Fruit fly (Drosophila melanogaster) whole organism, wandering third instar larva: ENCODE results near the gene CG11790.

Source experiments
- Abd-B ChIP-seq: fragments of >200 bp; optimal IDR thresholded peaks from 2 replicates; lab custom pipeline; 2017; ENCODE audit warnings: missing biosample characterization, missing genetic modification characterization
- CG32264 ChIP-seq: fragments of 200-800 bp; sonication (Bioruptor generic); optimal IDR thresholded peaks from 2 replicates; lab custom pipeline; 2016; ENCODE audit warnings: missing biosample characterization, missing genetic modification characterization
- CG9705 ChIP-seq: fragments of 200-800 bp; sonication (Bioruptor generic); optimal IDR thresholded peaks from 2 replicates; lab custom pipeline; 2018; ENCODE audit warnings: missing biosample characterization, mild to moderate bottlenecking, missing genetic modification characterization
- CrebA ChIP-seq: fragments of 200-800 bp; sonication (Bioruptor generic); optimal IDR thresholded peaks from 2 replicates; lab custom pipeline; 2016; ENCODE audit warnings: missing biosample characterization, mild to moderate bottlenecking, missing genetic modification characterization, borderline replicate concordance
- Dfd ChIP-seq: fragments of >200 bp; optimal IDR thresholded peaks from 2 replicates; lab custom pipeline; 2017; ENCODE audit warnings: missing biosample characterization, missing genetic modification characterization
- Dif ChIP-seq: fragments of 200-275, 200-300 bp; sonication (Bioruptor generic); optimal IDR thresholded peaks from 2 replicates; lab custom pipeline; 2018; ENCODE audit warnings: missing biosample characterization, missing genetic modification characterization; ENCODE audit not compliant: partially characterized antibody
- GATAd ChIP-seq: sonication (Bioruptor generic); optimal IDR thresholded peaks from 2 replicates; lab custom pipeline; 2016; ENCODE audit warnings: missing biosample characterization, missing genetic modification characterization
- HLH106 ChIP-seq: fragments of 200-800 bp; optimal IDR thresholded peaks from 3 replicates; lab custom pipeline; 2019; ENCODE audit warnings: missing biosample characterization, mild to moderate bottlenecking, missing genetic modification characterization, moderate library complexity
- Hnf4 ChIP-seq: fragments of 200-800 bp; sonication (Bioruptor generic); optimal IDR thresholded peaks from 2 replicates; lab custom pipeline; 2016; ENCODE audit warnings: missing biosample characterization, mild to moderate bottlenecking, missing genetic modification characterization
- Hr78 ChIP-seq: fragments of >200 bp; optimal IDR thresholded peaks from 2 replicates; lab custom pipeline; 2017; ENCODE audit warnings: missing biosample characterization, missing genetic modification characterization
- Hr83 ChIP-seq: fragments of 200-300 bp; sonication (Bioruptor generic); optimal IDR thresholded peaks from 2 replicates; lab custom pipeline; 2016; ENCODE audit warnings: missing biosample characterization, mild to moderate bottlenecking, missing genetic modification characterization, moderate library complexity; ENCODE audit not compliant: poor library complexity, severe bottlenecking
- Jra ChIP-seq: sonication (Bioruptor generic); optimal IDR thresholded peaks from 2 replicates; lab custom pipeline; 2016; ENCODE audit warnings: missing biosample characterization, missing genetic modification characterization
- Mio ChIP-seq: sonication (Bioruptor generic); optimal IDR thresholded peaks from 2 replicates; lab custom pipeline; 2016; ENCODE audit warnings: missing biosample characterization, missing genetic modification characterization
- Myc ChIP-seq: fragments of >200 bp; optimal IDR thresholded peaks from 2 replicates; lab custom pipeline; 2017
- OdsH ChIP-seq: fragments of 200-800 bp; sonication (Bioruptor generic); optimal IDR thresholded peaks from 2 replicates; lab custom pipeline; 2016; ENCODE audit warnings: missing biosample characterization, mild to moderate bottlenecking, missing genetic modification characterization
- Rel ChIP-seq, 2 experiments: fragments of 200-800 bp; sonication (Bioruptor generic) in 1 of 2; optimal IDR thresholded peaks; 2 replicates in 1 of 2; 3 replicates in 1 of 2; lab custom pipeline; 2016 to 2019; ENCODE audit warnings: mild to moderate bottlenecking in 2 of 2, missing biosample characterization in 2 of 2, missing genetic modification characterization in 2 of 2, moderate library complexity in 1 of 2
- Sp1 ChIP-seq: fragments of 200-800 bp; sonication (Bioruptor generic); optimal IDR thresholded peaks from 3 replicates; lab custom pipeline; 2019; ENCODE audit warnings: missing biosample characterization, mild to moderate bottlenecking, missing genetic modification characterization, moderate library complexity
- Vsx2 ChIP-seq: fragments of 200-300, 225-300 bp; sonication (Bioruptor generic); optimal IDR thresholded peaks from 2 replicates; lab custom pipeline; 2018; ENCODE audit warnings: missing biosample characterization, missing genetic modification characterization; ENCODE audit not compliant: partially characterized antibody
- br ChIP-seq: fragments of 200-800 bp; sonication (Bioruptor generic); optimal IDR thresholded peaks from 2 replicates; lab custom pipeline; 2016; ENCODE audit warnings: missing biosample characterization, missing genetic modification characterization
- dl ChIP-seq, 2 experiments: fragments of 175-275, 200-275 bp in 1 of 2; fragments of 200-275 bp in 1 of 2; sonication (Bioruptor generic); optimal IDR thresholded peaks; lab custom pipeline; 2018; ENCODE audit warnings: mild to moderate bottlenecking in 2 of 2, missing biosample characterization in 2 of 2, missing genetic modification characterization in 2 of 2, moderate library complexity in 2 of 2; ENCODE audit not compliant: partially characterized antibody in 2 of 2, insufficient read depth in 1 of 2
- dmrt93B ChIP-seq: fragments of 200-800 bp; sonication (Bioruptor generic); optimal IDR thresholded peaks from 2 replicates; lab custom pipeline; 2018; ENCODE audit warnings: missing biosample characterization, mild to moderate bottlenecking, missing genetic modification characterization
- dsf ChIP-seq: sonication (Bioruptor generic); optimal IDR thresholded peaks from 2 replicates; lab custom pipeline; 2016; ENCODE audit warnings: missing biosample characterization, missing genetic modification characterization, borderline replicate concordance
- ey ChIP-seq: fragments of 200-800 bp; sonication (Bioruptor generic); optimal IDR thresholded peaks from 2 replicates; lab custom pipeline; 2016; ENCODE audit warnings: missing biosample characterization, missing genetic modification characterization
- foxo ChIP-seq, 2 experiments: fragments of 200-800 bp; sonication (Bioruptor generic); optimal IDR thresholded peaks; 2 replicates in 1 of 2; 3 replicates in 1 of 2; lab custom pipeline; 2016 to 2017; ENCODE audit warnings: missing biosample characterization in 2 of 2, missing genetic modification characterization in 2 of 2
- fru ChIP-seq: fragments of 200-800 bp; sonication (Bioruptor generic); optimal IDR thresholded peaks from 3 replicates; lab custom pipeline; 2016; ENCODE audit warnings: missing biosample characterization, mild to moderate bottlenecking, missing genetic modification characterization
- h ChIP-seq: fragments of 200-800 bp; sonication (Bioruptor generic); optimal IDR thresholded peaks from 3 replicates; lab custom pipeline; 2016; ENCODE audit warnings: missing biosample characterization, mild to moderate bottlenecking, missing genetic modification characterization
- jim ChIP-seq: fragments of 175-275, 200-325 bp; sonication (Bioruptor generic); optimal IDR thresholded peaks from 2 replicates; lab custom pipeline; 2016; ENCODE audit warnings: missing biosample characterization, mild to moderate bottlenecking, missing genetic modification characterization
- lola ChIP-seq: fragments of >200 bp; optimal IDR thresholded peaks from 2 replicates; lab custom pipeline; 2017; ENCODE audit warnings: missing biosample characterization, missing genetic modification characterization
- pan ChIP-seq: fragments of >200 bp; optimal IDR thresholded peaks from 2 replicates; lab custom pipeline; 2017
- psq ChIP-seq: fragments of 200-800 bp; sonication (Bioruptor generic); optimal IDR thresholded peaks from 3 replicates; lab custom pipeline; 2017; ENCODE audit warnings: missing biosample characterization, mild to moderate bottlenecking, missing genetic modification characterization, moderate library complexity
- rgr ChIP-seq: fragments of 200-800 bp; sonication (Bioruptor generic); optimal IDR thresholded peaks from 3 replicates; lab custom pipeline; 2016; ENCODE audit warnings: missing biosample characterization, mild to moderate bottlenecking, missing genetic modification characterization
- sage ChIP-seq: fragments of 200-800 bp; sonication (Bioruptor generic); optimal IDR thresholded peaks from 2 replicates; lab custom pipeline; 2016; ENCODE audit warnings: missing biosample characterization, mild to moderate bottlenecking, missing genetic modification characterization
- sv ChIP-seq: fragments of 200-800 bp; sonication (Bioruptor generic); optimal IDR thresholded peaks from 3 replicates; lab custom pipeline; 2016; ENCODE audit warnings: missing biosample characterization, missing genetic modification characterization
- usp ChIP-seq: fragments of >200 bp; optimal IDR thresholded peaks from 2 replicates; lab custom pipeline; 2017; ENCODE audit warnings: missing biosample characterization, missing genetic modification characterization
- woc ChIP-seq: sonication (Bioruptor generic); optimal IDR thresholded peaks from 2 replicates; lab custom pipeline; 2016; ENCODE audit warnings: missing biosample characterization, mild to moderate bottlenecking, missing genetic modification characterization

Gene CG11790

DNA sequence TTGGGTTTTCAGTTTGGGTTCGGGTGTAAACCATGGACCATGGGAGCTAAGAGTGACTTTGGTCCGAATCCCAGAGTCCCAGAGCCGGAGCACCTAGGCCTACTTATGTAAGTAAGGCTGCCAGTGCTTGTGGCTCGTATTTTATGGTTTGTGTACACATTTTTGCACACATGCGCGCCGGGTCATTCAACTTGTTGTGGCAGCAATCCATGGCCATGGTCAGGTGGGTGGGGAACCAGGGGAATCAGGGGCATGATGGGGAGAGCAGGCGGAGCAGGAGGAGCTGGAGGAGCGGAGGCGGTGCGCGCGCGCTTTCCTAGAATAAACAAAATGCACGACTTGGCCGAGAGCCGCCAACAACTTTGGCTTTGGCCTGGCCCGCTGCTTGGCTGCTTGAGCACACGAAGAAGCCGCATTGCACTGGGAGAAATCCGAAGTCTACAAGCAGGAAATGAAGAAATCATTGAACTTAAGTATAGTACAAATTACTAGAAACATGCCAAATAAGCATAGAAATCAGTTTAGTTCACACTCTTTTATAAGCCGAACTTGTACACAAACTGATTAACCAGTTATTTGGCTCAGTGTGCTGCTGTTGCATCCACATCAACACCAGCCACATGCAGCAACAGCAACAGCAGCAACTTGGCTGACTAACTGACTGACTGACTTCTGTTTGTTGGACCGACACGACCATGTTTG lies 37.6 kb upstream of the CG11790 start:
- TF ChIP-seq CrebA (no peak), fru (peak; percentile 51), h (GFP tag; lab: Kevin White, UChicago) (peak; percentile 59), ey (GFP tag; lab: Kevin White, UChicago) (peak; percentile 18), HLH106 (peak; percentile 58), Hnf4 (GFP tag; lab: Kevin White, UChicago) (no peak), CG9705 (GFP tag; lab: Kevin White, UChicago) (no peak), rgr (GFP tag; lab: Kevin White, UChicago) (peak; percentile 10), lola (GFP tag; lab: Kevin White, UChicago) (no peak), psq (GFP tag; lab: Kevin White, UChicago) (no peak), br (GFP tag; lab: Kevin White, UChicago) (peak; percentile 42), pan (lab: Kevin White, UChicago) (no peak), woc (GFP tag; lab: Kevin White, UChicago) (peak; percentile 22), OdsH (peak; percentile 22), Sp1 (GFP tag; lab: Kevin White, UChicago) (peak; percentile 44), Vsx2 (GFP tag; lab: Kevin White, UChicago) (no peak), foxo (GFP tag; optimal IDR thresholded peaks at IDR 0.05; lab: Kevin White, UChicago) (peak in 1 of 2 experiments; percentile 58), Abd-B (GFP tag; lab: Kevin White, UChicago) (no peak), dmrt93B (GFP tag; lab: Kevin White, UChicago) (peak; percentile 33)
- TF ChIP-seq, all 38 proteins: peak for 11

DNA sequence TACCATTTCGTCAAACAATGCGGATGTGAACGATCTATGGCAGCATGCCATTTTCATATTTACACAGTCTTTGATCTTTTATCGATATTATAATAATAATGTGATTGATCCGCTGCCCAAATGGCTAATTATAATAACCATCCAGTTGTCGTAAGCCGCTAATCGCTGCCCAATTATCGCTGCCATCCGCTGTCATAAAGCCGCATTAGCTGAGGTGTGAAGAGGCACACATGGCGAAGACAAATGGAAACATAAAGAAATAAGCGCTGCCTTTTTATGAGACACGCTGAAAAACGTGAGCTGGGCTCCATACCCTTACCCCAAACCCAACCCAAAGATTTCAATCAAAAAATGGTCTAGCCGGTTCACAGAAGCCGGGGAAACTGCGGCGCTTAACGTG lies 35.5 kb upstream of the CG11790 start:
- TF ChIP-seq dl (GFP tag; optimal IDR thresholded peaks at IDR 0.05; lab: Kevin White, UChicago; ENCODE audit: insufficient read depth in 1 of 2, partially characterized antibody in 2 of 2) (no peak), jim (GFP tag; lab: Kevin White, UChicago) (no peak), dsf (GFP tag; lab: Kevin White, UChicago) (no peak), GATAd (GFP tag; lab: Kevin White, UChicago) (no peak), pan (lab: Kevin White, UChicago) (no peak), CrebA (no peak), CG9705 (GFP tag; lab: Kevin White, UChicago) (no peak), Myc (lab: Kevin White, UChicago) (no peak), woc (GFP tag; lab: Kevin White, UChicago) (no peak), ey (GFP tag; lab: Kevin White, UChicago) (no peak), OdsH (no peak), h (GFP tag; lab: Kevin White, UChicago) (no peak), HLH106 (no peak), Mio (GFP tag; lab: Kevin White, UChicago) (no peak), foxo (GFP tag; optimal IDR thresholded peaks at IDR 0.05; lab: Kevin White, UChicago) (no peak)

DNA sequence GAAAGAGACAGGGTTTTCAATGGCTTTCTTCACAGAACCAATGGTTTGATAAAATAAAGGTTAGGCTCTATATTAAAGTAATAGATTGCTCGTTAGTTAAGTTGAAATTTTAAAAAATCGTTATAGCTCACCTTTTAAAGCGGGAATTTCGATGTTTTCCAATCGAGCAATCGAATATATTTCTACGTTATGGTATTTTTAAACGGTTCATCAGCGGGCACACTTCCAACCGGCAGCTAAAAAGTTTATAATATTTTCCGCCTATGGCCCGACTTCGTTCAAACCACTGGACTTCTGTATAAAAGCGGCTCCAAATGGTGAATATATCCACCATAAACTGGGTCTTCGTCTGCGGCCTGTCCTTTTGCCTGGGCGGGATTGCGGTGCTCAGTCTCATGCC lies 24.4 kb upstream of the CG11790 start, which contains the start of gene beta4GalT7:
TSS of gene beta4GalT7 (plus strand) at position 201 of the 400 bp plus-strand sequence.
- TF ChIP-seq Dif (GFP tag; lab: Kevin White, UChicago) = no peak
- TF ChIP-seq fru = no peak
- no peak for TF ChIP-seq sage (GFP tag; lab: Kevin White, UChicago)
- no peak for TF ChIP-seq pan (lab: Kevin White, UChicago)
- no peak for TF ChIP-seq Hr78 (GFP tag; lab: Kevin White, UChicago)
- no peak for TF ChIP-seq Rel (GFP tag; optimal IDR thresholded peaks at IDR 0.05; lab: Kevin White, UChicago)
- no peak for TF ChIP-seq Rel (tag; optimal IDR thresholded peaks at IDR 0.05; lab: Kevin White, UChicago)
- TF ChIP-seq Hnf4 (GFP tag; lab: Kevin White, UChicago) = no peak

DNA sequence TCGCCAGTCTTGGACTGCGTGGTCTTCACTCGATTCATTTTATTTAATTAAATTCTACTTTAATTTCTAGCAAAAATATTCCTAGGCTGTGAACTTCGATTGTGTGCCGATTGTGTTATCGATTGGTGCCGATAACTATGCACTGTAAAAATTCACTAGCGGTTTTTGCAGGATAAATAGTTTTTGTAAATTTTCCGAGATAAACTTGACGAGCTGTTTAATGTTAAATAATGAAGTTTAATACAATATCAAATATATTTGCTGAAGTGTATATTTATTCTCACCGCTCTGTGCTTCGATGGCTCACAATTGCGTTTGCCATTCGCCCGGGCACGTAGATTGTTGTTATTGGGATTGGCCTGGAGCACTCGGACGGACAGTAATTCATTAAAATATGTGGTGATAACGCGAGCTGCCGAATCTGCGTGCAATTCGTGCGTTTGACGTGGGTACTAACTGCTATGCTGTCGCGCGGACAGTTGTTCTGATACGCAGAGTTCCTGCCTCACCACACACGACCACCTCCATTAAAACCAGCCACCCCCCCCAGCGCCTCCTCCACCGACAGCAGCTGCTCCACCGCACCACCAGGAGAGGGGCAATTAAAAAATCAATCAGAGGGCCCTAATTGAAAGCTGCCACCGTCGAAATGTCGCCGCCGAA lies 22.5 kb upstream of the CG11790 start, which contains the start of the genes EMC6 and Hr96:
TSS of gene EMC6 (minus strand) at position 123 of the 663 bp plus-strand sequence.
TSS of gene Hr96 (plus strand) at position 341 of the 663 bp plus-strand sequence.
- peak; percentile 85 for TF ChIP-seq woc (GFP tag; lab: Kevin White, UChicago)
- TF ChIP-seq Abd-B (GFP tag; lab: Kevin White, UChicago) = no peak
- no peak for TF ChIP-seq CrebA
- no peak for TF ChIP-seq Rel (GFP tag; optimal IDR thresholded peaks at IDR 0.05; lab: Kevin White, UChicago)
- peak; percentile 76 for TF ChIP-seq Rel (tag; optimal IDR thresholded peaks at IDR 0.05; lab: Kevin White, UChicago)
- TF ChIP-seq Hr78 (GFP tag; lab: Kevin White, UChicago) = no peak
- TF ChIP-seq psq (GFP tag; lab: Kevin White, UChicago) = peak; percentile 83
- TF ChIP-seq Dfd (GFP tag; lab: Kevin White, UChicago) = no peak
- no peak for TF ChIP-seq usp (GFP tag; lab: Kevin White, UChicago)
- TF ChIP-seq Jra (GFP tag; lab: Kevin White, UChicago) = peak; percentile 93
- peak; percentile 84 for TF ChIP-seq GATAd (GFP tag; lab: Kevin White, UChicago)
- TF ChIP-seq h (GFP tag; lab: Kevin White, UChicago) = peak; percentile 95
- peak; percentile 85 for TF ChIP-seq dsf (GFP tag; lab: Kevin White, UChicago)
- peak; percentile 95 for TF ChIP-seq sv (GFP tag; lab: Kevin White, UChicago)
- peak; percentile 46 for TF ChIP-seq Myc (lab: Kevin White, UChicago)
- no peak for TF ChIP-seq Dif (GFP tag; lab: Kevin White, UChicago)
- TF ChIP-seq OdsH = peak; percentile 87
- TF ChIP-seq HLH106 = peak; percentile 92
- TF ChIP-seq Hr83 (GFP tag; lab: Kevin White, UChicago) = peak; percentile 98
- no peak for TF ChIP-seq pan (lab: Kevin White, UChicago)
- TF ChIP-seq jim (GFP tag; lab: Kevin White, UChicago) = peak; percentile 70
- TF ChIP-seq dmrt93B (GFP tag; lab: Kevin White, UChicago) = no peak
- TF ChIP-seq Sp1 (GFP tag; lab: Kevin White, UChicago) = peak; percentile 90
- peak; percentile 54 for TF ChIP-seq Vsx2 (GFP tag; lab: Kevin White, UChicago)
- TF ChIP-seq CG9705 (GFP tag; lab: Kevin White, UChicago) = peak; percentile 88
- no peak for TF ChIP-seq Hnf4 (GFP tag; lab: Kevin White, UChicago)
- peak; percentile 93 for TF ChIP-seq br (GFP tag; lab: Kevin White, UChicago)
- TF ChIP-seq CG32264 (GFP tag; lab: Kevin White, UChicago) = peak; percentile 87
- TF ChIP-seq fru = peak; percentile 93
